In the genomic region with DNA sequence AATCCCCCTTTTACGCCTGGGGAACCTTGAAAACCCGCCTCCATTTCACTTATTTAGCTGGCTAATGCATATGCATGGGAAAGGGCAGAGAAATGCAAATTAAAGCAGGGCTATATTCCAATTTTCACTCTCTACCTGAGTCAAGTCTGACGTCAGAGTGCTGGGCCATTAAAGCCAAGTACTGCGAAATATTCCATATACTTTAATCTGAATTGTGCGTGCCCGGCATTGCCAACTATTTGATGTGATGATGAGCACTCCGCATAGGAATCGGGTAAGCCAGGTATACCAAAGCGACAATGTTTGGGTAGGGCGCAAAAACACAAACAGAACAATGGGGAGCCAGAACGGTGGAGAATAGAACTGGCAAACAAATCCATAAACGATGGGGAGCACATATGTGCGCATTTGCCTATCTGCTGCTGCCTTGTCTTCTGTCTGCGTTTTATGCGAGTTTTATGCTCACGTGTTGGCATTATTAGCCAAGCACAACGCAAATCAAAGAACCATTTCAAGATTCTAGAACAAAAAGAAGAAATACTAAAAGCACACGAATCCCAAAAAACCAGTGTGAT, we compare ENCODE assay signal across 1 fruit fly cellular context.
A peak's percentile ranks its signal among the peaks of the same experiment; 100 is the strongest.
TF ChIP-seq lines count a peak whose summit lies in the region.

No protein-coding gene starts in this region.

TF ChIP-seq in whole organism, embryonic, 481 proteins besides CTCF, POLR2A, EP300 and RAD21 (continued from another document):
- TF ChIP-seq CG18764 (GFP tag; optimal IDR thresholded peaks at IDR 0.05; lab: Kevin White, UChicago) (no peak), CG1647 (GFP tag; optimal IDR thresholded peaks at IDR 0.05; lab: Kevin White, UChicago) (no peak), CG1529 (GFP tag; optimal IDR thresholded peaks at IDR 0.05; lab: Kevin White, UChicago) (no peak), B-H2 (GFP tag; optimal IDR thresholded peaks at IDR 0.05; lab: Kevin White, UChicago) (peak; percentile 16), knrl (GFP tag; IDR thresholded peaks at IDR 0.05; lab: Robert Waterston, UW; ENCODE audit: partially characterized antibody) (no peak), CG30431 (GFP tag; optimal IDR thresholded peaks at IDR 0.05; lab: Kevin White, UChicago) (no peak), CG2116 (GFP tag; optimal IDR thresholded peaks at IDR 0.05; lab: Kevin White, UChicago) (no peak), zfh1 (GFP tag; IDR thresholded peaks at IDR 0.05; lab: Robert Waterston, UW) (no peak), CG12299 (tag; optimal IDR thresholded peaks at IDR 0.05; lab: Kevin White, UChicago) (no peak), Ravus (GFP tag; IDR thresholded peaks at IDR 0.05; lab: Robert Waterston, UW) (no peak), Eip74EF (GFP tag; optimal IDR thresholded peaks at IDR 0.05; lab: Kevin White, UChicago) (no peak), sna (GFP tag; IDR thresholded peaks at IDR 0.05; lab: Robert Waterston, UW; ENCODE audit: partially characterized antibody) (no peak), Gug (GFP tag; IDR thresholded peaks at IDR 0.05; lab: Robert Waterston, UW) (no peak), ase (GFP tag; IDR thresholded peaks at IDR 0.05; lab: Robert Waterston, UW) (no peak), CG4730 (GFP tag; IDR thresholded peaks at IDR 0.05; lab: Robert Waterston, UW) (no peak), sd (tag; optimal IDR thresholded peaks at IDR 0.05; lab: Kevin White, UChicago) (peak; percentile 49), Doc2 (GFP tag; IDR thresholded peaks at IDR 0.05; lab: Robert Waterston, UW) (no peak), mirr (GFP tag; optimal IDR thresholded peaks at IDR 0.05; lab: Kevin White, UChicago) (no peak), Oaz (GFP tag; IDR thresholded peaks at IDR 0.05; lab: Robert Waterston, UW) (no peak), HmgZ (tag; optimal IDR thresholded peaks at IDR 0.05; lab: Kevin White, UChicago) (no peak), usp (GFP tag; optimal IDR thresholded peaks at IDR 0.05; lab: Kevin White, UChicago) (no peak), zfh2 (GFP tag; optimal IDR thresholded peaks at IDR 0.05; lab: Kevin White, UChicago) (no peak), ewg (GFP tag; optimal IDR thresholded peaks at IDR 0.05; lab: Kevin White, UChicago) (no peak), so (GFP tag; IDR thresholded peaks at IDR 0.05; lab: Robert Waterston, UW) (0 out of 3 replicates have a peak, but pooled peaks have one; percentile 23), H2.0 (GFP tag; IDR thresholded peaks at IDR 0.05; lab: Robert Waterston, UW) (no peak), CG2889 (GFP tag; IDR thresholded peaks at IDR 0.05; lab: Robert Waterston, UW) (no peak), abd-A (tag; optimal IDR thresholded peaks at IDR 0.05; lab: Kevin White, UChicago) (peak; percentile 44), Hmx (GFP tag; optimal IDR thresholded peaks at IDR 0.05; lab: Kevin White, UChicago) (no peak), Nf-YB (GFP tag; optimal IDR thresholded peaks at IDR 0.05; lab: Kevin White, UChicago) (no peak), Sin3A (optimal IDR thresholded peaks at IDR 0.05; lab: Kevin White, UChicago) (no peak), C15 (GFP tag; IDR thresholded peaks at IDR 0.05; lab: Robert Waterston, UW) (no peak), CG32532 (GFP tag; IDR thresholded peaks at IDR 0.05; lab: Robert Waterston, UW) (no peak), CG12942 (GFP tag; optimal IDR thresholded peaks at IDR 0.05; lab: Kevin White, UChicago) (no peak), E2f2 (GFP tag; IDR thresholded peaks at IDR 0.05; lab: Robert Waterston, UW) (no peak), HLH4C (GFP tag; IDR thresholded peaks at IDR 0.05; lab: Robert Waterston, UW; ENCODE audit: partially characterized antibody) (no peak), az2 (GFP tag; optimal IDR thresholded peaks at IDR 0.05; lab: Kevin White, UChicago) (no peak), Trl (optimal IDR thresholded peaks at IDR 0.05; lab: Kevin White, UChicago) (no peak), Trl (GFP tag; optimal IDR thresholded peaks at IDR 0.05; lab: Kevin White, UChicago) (no peak), pros (GFP tag; optimal IDR thresholded peaks at IDR 0.05; lab: Kevin White, UChicago) (no peak), stc (GFP tag; IDR thresholded peaks at IDR 0.05; lab: Robert Waterston, UW) (no peak), CG8290 (GFP tag; optimal IDR thresholded peaks at IDR 0.05; lab: Kevin White, UChicago) (no peak), CG8290 (tag; optimal IDR thresholded peaks at IDR 0.05; lab: Kevin White, UChicago) (peak in 1 of 2 experiments; percentile 52), yki (optimal IDR thresholded peaks at IDR 0.05; lab: Kevin White, UChicago) (no peak), CG1792 (GFP tag; optimal IDR thresholded peaks at IDR 0.05; lab: Kevin White, UChicago) (no peak), Sox102F (GFP tag; optimal IDR thresholded peaks at IDR 0.05; lab: Kevin White, UChicago) (no peak), NfI (GFP tag; optimal IDR thresholded peaks at IDR 0.05; lab: Kevin White, UChicago) (no peak), Kr (GFP tag; optimal IDR thresholded peaks at IDR 0.05; lab: Kevin White, UChicago) (no peak), CG14050 (GFP tag; IDR thresholded peaks at IDR 0.05; lab: Robert Waterston, UW) (no peak), chm (GFP tag; IDR thresholded peaks at IDR 0.05; lab: Robert Waterston, UW) (no peak), CG18262 (tag; optimal IDR thresholded peaks at IDR 0.05; lab: Kevin White, UChicago) (no peak), Hr3 (GFP tag; optimal IDR thresholded peaks at IDR 0.05; lab: Kevin White, UChicago) (no peak), CG30020 (tag; optimal IDR thresholded peaks at IDR 0.05; lab: Kevin White, UChicago) (no peak), bcd (GFP tag; optimal IDR thresholded peaks at IDR 0.05; lab: Kevin White, UChicago) (no peak), cwo (GFP tag; optimal IDR thresholded peaks at IDR 0.05; lab: Kevin White, UChicago) (peak; percentile 81), CG8478 (optimal IDR thresholded peaks at IDR 0.05; lab: Kevin White, UChicago) (no peak), CG17802 (tag; optimal IDR thresholded peaks at IDR 0.05; lab: Kevin White, UChicago) (no peak), CG13775 (GFP tag; optimal IDR thresholded peaks at IDR 0.05; lab: Kevin White, UChicago) (no peak), CG17568 (GFP tag; optimal IDR thresholded peaks at IDR 0.05; lab: Kevin White, UChicago) (no peak), Hsf (GFP tag; optimal IDR thresholded peaks at IDR 0.05; lab: Kevin White, UChicago) (no peak), tna (GFP tag; IDR thresholded peaks at IDR 0.05; lab: Robert Waterston, UW; ENCODE audit: partially characterized antibody) (no peak), CG31388 (GFP tag; optimal IDR thresholded peaks at IDR 0.05; lab: Kevin White, UChicago) (no peak), NFAT (GFP tag; IDR thresholded peaks at IDR 0.05; lab: Robert Waterston, UW) (peak; percentile 23; the same call in 1 of the 2 replicates), pb (GFP tag; optimal IDR thresholded peaks at IDR 0.05; lab: Kevin White, UChicago) (no peak), wek (GFP tag; optimal IDR thresholded peaks at IDR 0.05; lab: Kevin White, UChicago) (no peak), ems (GFP tag; optimal IDR thresholded peaks at IDR 0.05; lab: Kevin White, UChicago) (no peak), zf30C (GFP tag; optimal IDR thresholded peaks at IDR 0.05; lab: Kevin White, UChicago) (no peak), repo (GFP tag; optimal IDR thresholded peaks at IDR 0.05; lab: Kevin White, UChicago) (no peak), CkIIα-i1 (GFP tag; IDR thresholded peaks at IDR 0.05; lab: Robert Waterston, UW) (no peak), dysf (GFP tag; IDR thresholded peaks at IDR 0.05; lab: Robert Waterston, UW) (no peak), slbo (GFP tag; IDR thresholded peaks at IDR 0.05; lab: Robert Waterston, UW) (no peak), MTF-1 (GFP tag; optimal IDR thresholded peaks at IDR 0.05; lab: Kevin White, UChicago; ENCODE audit: borderline replicate concordance) (no peak), CG18011 (GFP tag; optimal IDR thresholded peaks at IDR 0.05; lab: Kevin White, UChicago) (no peak), CG15514 (GFP tag; optimal IDR thresholded peaks at IDR 0.05; lab: Kevin White, UChicago) (no peak), CG13624 (GFP tag; optimal IDR thresholded peaks at IDR 0.05; lab: Kevin White, UChicago) (peak; percentile 35), CG16813 (GFP tag; IDR thresholded peaks at IDR 0.05; lab: Robert Waterston, UW; ENCODE audit: partially characterized antibody) (no peak), pan (optimal IDR thresholded peaks at IDR 0.05; lab: Kevin White, UChicago) (no peak), pan (GFP tag; optimal IDR thresholded peaks at IDR 0.05 in 1 of 2, IDR thresholded peaks at IDR 0.05 in 1 of 2) (no peak), dpn (GFP tag; optimal IDR thresholded peaks at IDR 0.05; lab: Kevin White, UChicago) (no peak), Optix (GFP tag; IDR thresholded peaks at IDR 0.05; lab: Robert Waterston, UW) (no peak), rib (GFP tag; IDR thresholded peaks at IDR 0.05; lab: Robert Waterston, UW) (no peak), MBD-R2 (GFP tag; IDR thresholded peaks at IDR 0.05; lab: Robert Waterston, UW) (no peak), Vsx1 (GFP tag; optimal IDR thresholded peaks at IDR 0.05; lab: Kevin White, UChicago) (no peak), BtbVII (GFP tag; optimal IDR thresholded peaks at IDR 0.05; lab: Kevin White, UChicago) (no peak), Dll (GFP tag; IDR thresholded peaks at IDR 0.05; lab: Robert Waterston, UW; ENCODE audit: partially characterized antibody) (no peak), sr (GFP tag; IDR thresholded peaks at IDR 0.05; lab: Robert Waterston, UW) (no peak), Med (GFP tag; lab: Kevin White, UChicago) (peak; percentile 67), chinmo (GFP tag; IDR thresholded peaks at IDR 0.05; lab: Robert Waterston, UW; ENCODE audit: partially characterized antibody) (0 out of 4 replicates have a peak, but pooled peaks have one; percentile 47), cad (GFP tag; optimal IDR thresholded peaks at IDR 0.05; lab: Kevin White, UChicago) (no peak), kay (GFP tag; optimal IDR thresholded peaks at IDR 0.05; lab: Kevin White, UChicago) (no peak), CG34376 (GFP tag; optimal IDR thresholded peaks at IDR 0.05; lab: Kevin White, UChicago) (no peak)
